Fruit fly (Drosophila melanogaster) whole organism, embryonic: ENCODE measurements around the gene D12.
A peak's percentile ranks its signal among the peaks of the same experiment; 100 is the strongest.

Source experiments
- CG3065 ChIP-seq: fragments of 200-800 bp; sonication (Bioruptor generic); optimal IDR thresholded peaks from 2 replicates; lab custom pipeline; 2016; ENCODE audit warnings: missing biosample characterization, missing genetic modification characterization
- CG32532 ChIP-seq: fragments of 200-800 bp; sonication (Bioruptor generic); IDR thresholded peaks from 2 replicates; pipeline ENCODE4 v1.3.6; 2022; ENCODE audit warnings: missing biosample characterization, missing genetic modification characterization
- CG6854 ChIP-seq: fragments of 200-800 bp; sonication (Bioruptor generic); optimal IDR thresholded peaks from 3 replicates; lab custom pipeline; 2017; ENCODE audit warnings: missing biosample characterization, mild to moderate bottlenecking, missing genetic modification characterization
- CG7963 ChIP-seq: fragments of 200-800 bp; sonication (Bioruptor generic); IDR thresholded peaks from 3 replicates; pipeline ENCODE4 v1.3.6; 2022; ENCODE audit warnings: missing biosample characterization, missing genetic modification characterization; ENCODE audit not compliant: partially characterized antibody
- GATAe ChIP-seq: fragments of 200-800 bp; sonication (Bioruptor generic); conservative IDR thresholded peaks from 2 replicates; pipeline ENCODE4 v1.3.6; 2022; ENCODE audit warnings: missing biosample characterization, missing genetic modification characterization
- HLHmδ ChIP-seq: fragments of 200-800 bp; sonication (Bioruptor generic); optimal IDR thresholded peaks from 2 replicates; lab custom pipeline; 2018; ENCODE audit warnings: missing biosample characterization, mild to moderate bottlenecking, missing genetic modification characterization, moderate library complexity
- PHDP ChIP-seq: fragments of 200-800 bp; sonication (Bioruptor generic); optimal IDR thresholded peaks from 3 replicates; lab custom pipeline; 2018; ENCODE audit warnings: missing biosample characterization, mild to moderate bottlenecking, missing genetic modification characterization, moderate library complexity
- ase ChIP-seq: fragments of 200-800 bp; sonication (Bioruptor generic); IDR thresholded peaks from 3 replicates; pipeline ENCODE4 v1.3.6; 2022; ENCODE audit warnings: missing biosample characterization, missing genetic modification characterization
- bbx ChIP-seq: fragments of 200-800 bp; sonication (Bioruptor generic); IDR thresholded peaks from 2 replicates; pipeline ENCODE4 v1.3.6; 2022; ENCODE audit warnings: missing biosample characterization, missing genetic modification characterization; ENCODE audit not compliant: partially characterized antibody
- mam ChIP-seq: fragments of 200-800 bp; sonication (Bioruptor generic); optimal IDR thresholded peaks from 3 replicates; lab custom pipeline; 2016; ENCODE audit warnings: missing biosample characterization, missing genetic modification characterization

dm6 chr2L:8437176-8437575, at the start of gene D12, which contains the start of gene Chrac-14:
- TF ChIP-seq bbx (GFP tag; lab: Robert Waterston, UW) (no peak), PHDP (tag; lab: Kevin White, UChicago) (no peak), HLHmδ (GFP tag; lab: Kevin White, UChicago) (no peak), CG6854 (GFP tag; lab: Kevin White, UChicago) (no peak), GATAe (GFP tag; lab: Robert Waterston, UW) (no peak), CG3065 (GFP tag; lab: Kevin White, UChicago) (no peak), CG32532 (GFP tag; lab: Robert Waterston, UW) (no peak; the same call in 1 of the 2 replicates), mam (GFP tag; lab: Kevin White, UChicago) (peak; percentile 37), ase (GFP tag; lab: Robert Waterston, UW) (no peak), CG7963 (no peak)
